Fruit fly (Drosophila melanogaster): ENCODE measurements around the gene eff.

eff gene

dm6 chr3R:14706860-14707259 lies 34.3 kb downstream of the eff start (continued):
- TF ChIP-seq salr (GFP tag; optimal IDR thresholded peaks at IDR 0.05) (peak in 1 of 2 experiments; percentile 28), Eip93F (GFP tag; optimal IDR thresholded peaks at IDR 0.05) (no peak), eg (GFP tag; IDR thresholded peaks at IDR 0.05) (peak; percentile 78; the same call in 2 of the 3 replicates), CG1621 (tag; optimal IDR thresholded peaks at IDR 0.05) (no peak), fkh (GFP tag; optimal IDR thresholded peaks at IDR 0.05) (no peak), CG8119 (GFP tag; IDR thresholded peaks at IDR 0.05) (peak; percentile 71), CG6854 (GFP tag; optimal IDR thresholded peaks at IDR 0.05) (no peak), Ets21C (GFP tag; optimal IDR thresholded peaks at IDR 0.05) (peak; percentile 64), Sox15 (GFP tag; optimal IDR thresholded peaks at IDR 0.05) (peak; percentile 70), spab (GFP tag; optimal IDR thresholded peaks at IDR 0.05) (no peak), CG6163 (GFP tag; IDR thresholded peaks at IDR 0.05) (peak; percentile 84), OdsH (GFP tag; optimal IDR thresholded peaks at IDR 0.05) (peak; percentile 71), CG16779 (tag; optimal IDR thresholded peaks at IDR 0.05) (peak; percentile 4), vri (GFP tag; optimal IDR thresholded peaks at IDR 0.05) (peak; percentile 14), fd85E (GFP tag; optimal IDR thresholded peaks at IDR 0.05) (no peak), svp (GFP tag) (peak; percentile 83), CG15336 (GFP tag; IDR thresholded peaks at IDR 0.05) (peak; percentile 82), CG6276 (GFP tag; optimal IDR thresholded peaks at IDR 0.05) (peak; percentile 1), Sox14 (GFP tag; optimal IDR thresholded peaks at IDR 0.05) (peak; percentile 36), Hr4 (GFP tag; optimal IDR thresholded peaks at IDR 0.05) (peak; percentile 58), Lpt (GFP tag; optimal IDR thresholded peaks at IDR 0.05) (peak; percentile 12), fd59A (GFP tag; optimal IDR thresholded peaks at IDR 0.05) (no peak), CG3919 (GFP tag; optimal IDR thresholded peaks at IDR 0.05) (peak; percentile 74), CG11902 (GFP tag; optimal IDR thresholded peaks at IDR 0.05) (peak; percentile 81), CG32006 (GFP tag; optimal IDR thresholded peaks at IDR 0.05) (peak; percentile 55), Ets96B (tag; optimal IDR thresholded peaks at IDR 0.05) (peak; percentile 1), dac (GFP tag; optimal IDR thresholded peaks at IDR 0.05) (peak; percentile 51), net (GFP tag; optimal IDR thresholded peaks at IDR 0.05) (peak; percentile 59), Gug (GFP tag; IDR thresholded peaks at IDR 0.05) (peak; percentile 53; the same call in 1 of the 2 replicates), achi (GFP tag; optimal IDR thresholded peaks at IDR 0.05) (peak; percentile 43)

DNA sequence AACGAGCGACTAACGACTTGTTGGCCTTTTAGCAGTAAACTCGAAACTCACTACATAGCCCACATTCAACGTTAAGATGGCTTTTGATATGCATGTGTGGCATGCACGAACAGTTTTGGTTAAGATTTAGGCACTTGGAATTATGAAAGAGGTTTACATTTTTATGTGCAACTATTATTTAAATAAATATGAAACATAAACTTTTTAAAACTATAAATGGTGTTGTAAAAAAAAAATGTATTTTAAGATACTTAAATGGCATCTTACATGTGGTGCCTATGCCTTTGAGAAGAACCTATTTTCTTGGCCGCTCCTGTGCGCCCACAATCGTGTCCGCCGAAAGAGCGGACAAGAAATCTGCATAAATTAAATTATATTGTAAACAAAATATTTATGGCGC lies 34.8 kb downstream of the eff start:
- no peak for TF ChIP-seq Ets96B (tag; optimal IDR thresholded peaks at IDR 0.05)
- TF ChIP-seq fkh (GFP tag; optimal IDR thresholded peaks at IDR 0.05): no peak
- TF ChIP-seq Eip78C (GFP tag): peak; percentile 61
- no peak for TF ChIP-seq CG31627 (GFP tag; optimal IDR thresholded peaks at IDR 0.05)
- no peak for TF ChIP-seq Hr39 (GFP tag; optimal IDR thresholded peaks at IDR 0.05)
- peak; percentile 7; the same call in 2 of the 3 replicates for TF ChIP-seq eg (GFP tag; IDR thresholded peaks at IDR 0.05)
- TF ChIP-seq CG6163 (GFP tag; IDR thresholded peaks at IDR 0.05): peak; percentile 10; the same call in 1 of the 3 replicates
- no peak for TF ChIP-seq CG3032 (tag; optimal IDR thresholded peaks at IDR 0.05)
- TF ChIP-seq CG15336 (GFP tag; IDR thresholded peaks at IDR 0.05): peak; percentile 48; the same call in 1 of the 2 replicates
- no peak for TF ChIP-seq CG6792 (GFP tag; optimal IDR thresholded peaks at IDR 0.05)
- no peak for TF ChIP-seq CG11294 (GFP tag; IDR thresholded peaks at IDR 0.05)

DNA sequence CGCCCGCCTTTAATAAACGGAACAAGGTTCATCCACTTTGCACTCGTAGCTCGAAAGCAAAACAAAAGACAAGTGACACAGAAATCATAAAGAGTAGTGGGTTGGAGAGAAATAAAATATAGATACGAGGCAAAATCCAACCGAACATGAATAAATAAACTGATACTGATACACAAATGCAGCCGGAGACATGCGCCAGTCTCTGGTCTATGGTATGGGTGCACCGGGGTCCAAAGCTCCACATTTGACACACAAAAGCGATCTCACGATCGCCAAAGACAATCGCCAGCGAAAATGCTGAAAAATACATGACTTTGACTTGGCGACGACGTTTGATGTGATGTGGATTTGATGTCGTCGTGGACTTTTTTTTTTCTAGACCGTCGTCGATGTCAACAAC lies 35.8 kb downstream of the eff start:
- TF ChIP-seq achi (GFP tag; optimal IDR thresholded peaks at IDR 0.05) (no peak), eg (GFP tag; IDR thresholded peaks at IDR 0.05) (peak; percentile 32; the same call in 1 of the 3 replicates), ss (GFP tag; optimal IDR thresholded peaks at IDR 0.05) (peak; percentile 14 to 23), CG6808 (GFP tag; optimal IDR thresholded peaks at IDR 0.05) (peak; percentile 37), CG7368 (GFP tag; optimal IDR thresholded peaks at IDR 0.05) (no peak), CG6276 (GFP tag; optimal IDR thresholded peaks at IDR 0.05) (peak; percentile 42)
